Worm (Caenorhabditis elegans) whole organism, early embryonic: Measurements from ENCODE around the gene F57G9.7.

ENCODE experiments used
- F13C5.2 ChIP-seq: sonication (generic microtip); optimal IDR thresholded peaks from 2 replicates; lab custom pipeline; 2017; ENCODE audit warnings: mild to moderate bottlenecking, missing genetic modification characterization, inconsistent platforms, missing compliant biosample characterization
- ama-1 ChIP-seq: fragments of 150-350 bp; optimal IDR thresholded peaks from 2 replicates; lab custom pipeline; 2014
- flt-1 ChIP-seq: fragments of 200-800 bp; sonication (Bioruptor generic); IDR thresholded peaks from 2 replicates; pipeline ENCODE4 v1.3.6; 2022; ENCODE audit warnings: missing genetic modification characterization, missing compliant biosample characterization
- hmbx-1 ChIP-seq: sonication (generic microtip); optimal IDR thresholded peaks from 2 replicates; lab custom pipeline; 2016; ENCODE audit warnings: mild to moderate bottlenecking, missing genetic modification characterization, missing compliant biosample characterization
- hnd-1 ChIP-seq: sonication (generic microtip); optimal IDR thresholded peaks from 2 replicates; lab custom pipeline; 2016; ENCODE audit warnings: missing genetic modification characterization, missing compliant biosample characterization
- tra-4 ChIP-seq: sonication (generic microtip); optimal IDR thresholded peaks from 2 replicates; lab custom pipeline; 2017; ENCODE audit warnings: missing genetic modification characterization, missing compliant biosample characterization

ce11 chrII:12353816-12354215, 43.7 kb downstream of the F57G9.7 start:
- no peak for TF ChIP-seq flt-1
- no peak for TF ChIP-seq tra-4
- TF ChIP-seq ama-1 (lab: Kevin White, UChicago), result no peak
- TF ChIP-seq hmbx-1 (tag; lab: Kevin White, UChicago), result no peak
- no peak for TF ChIP-seq hnd-1 (tag; lab: Kevin White, UChicago)
- TF ChIP-seq F13C5.2 (tag; lab: Kevin White, UChicago), result no peak
